Worm (Caenorhabditis elegans) whole organism, mixed stage, embryonic: ENCODE measurements around the gene K10D11.4.

Experiments used
- ceh-39 ChIP-seq: fragments of 150-350 bp; optimal IDR thresholded peaks from 2 replicates; lab custom pipeline; 2014; ENCODE audit warnings: missing biosample characterization, missing genetic modification characterization
- elt-3 ChIP-seq: fragments of 150-350 bp; optimal IDR thresholded peaks from 2 replicates; lab custom pipeline; 2014; ENCODE audit warnings: missing biosample characterization, missing genetic modification characterization
- nhr-12 ChIP-seq: fragments of 150-350 bp; optimal IDR thresholded peaks from 2 replicates; lab custom pipeline; 2014; ENCODE audit warnings: missing biosample characterization, missing genetic modification characterization

DNA sequence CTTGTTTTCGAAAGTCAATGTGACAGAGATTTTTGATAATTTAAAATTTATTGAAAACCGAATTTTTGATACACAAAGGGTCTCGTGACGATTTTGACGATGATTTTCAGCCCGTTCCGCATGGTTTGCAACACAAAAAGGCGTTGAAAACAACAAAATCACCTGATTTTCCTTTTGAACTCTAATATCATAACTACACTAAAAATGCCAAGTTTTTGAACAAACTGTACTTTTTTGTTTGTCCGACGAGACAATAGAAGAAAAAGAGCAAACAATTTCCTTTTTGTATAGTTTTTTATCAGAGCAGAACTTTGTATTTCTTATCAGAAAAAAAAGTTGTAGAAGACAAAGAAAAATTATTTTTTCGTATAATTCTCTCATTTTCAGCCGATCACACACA lies 37.9 kb upstream of the K10D11.4 start:
- TF ChIP-seq elt-3 (no peak), ceh-39 (tag; lab: Kevin White, UChicago) (no peak), nhr-12 (tag; lab: Kevin White, UChicago) (no peak)
